Worm (Caenorhabditis elegans): ENCODE results near the gene C39E9.7.

Gene C39E9.7

ce11 chrIV:13063714-13064113 lies 12.8 kb downstream of the C39E9.7 start, which contains the start of gene scl-5:
scl-5 (plus strand) TSS chrIV:13064014.
- no peak for TF ChIP-seq unc-62 (GFP tag; optimal IDR thresholded peaks at IDR 0.05)

ce11 chrIV:13059284-13059683 lies 17.2 kb downstream of the C39E9.7 start, which contains the start of gene scl-3:
scl-3 (plus strand) TSS chrIV:13059584.
- TF ChIP-seq unc-62 (GFP tag; optimal IDR thresholded peaks at IDR 0.05), result no peak

DNA sequence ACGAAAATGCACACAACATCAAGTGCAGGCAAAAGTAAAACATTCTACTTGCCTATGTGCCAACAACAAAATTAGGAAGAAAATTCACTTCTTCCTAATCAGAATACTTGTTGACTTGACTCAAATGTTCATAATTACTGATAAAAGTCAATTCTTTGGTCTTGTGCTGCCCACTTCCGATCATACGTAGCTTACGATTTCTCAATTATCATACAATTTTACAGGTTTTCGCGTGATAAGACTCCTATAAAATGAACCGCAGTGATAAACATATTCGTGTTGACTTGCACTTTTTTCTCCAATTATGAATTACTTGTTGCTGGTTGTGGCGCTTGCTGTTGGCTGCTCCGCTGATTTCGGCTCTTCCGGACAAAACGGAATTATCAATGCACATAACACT lies 19.1 kb downstream of the C39E9.7 start, which contains the start of gene scl-2:
Gene scl-2 (plus strand): TSS at position 293 of the 400 bp plus-strand sequence.
- no peak for TF ChIP-seq unc-62 (GFP tag; optimal IDR thresholded peaks at IDR 0.05)

- no peak for TF ChIP-seq unc-62 (GFP tag; optimal IDR thresholded peaks at IDR 0.05)
These were observed 20.5 kb downstream of the C39E9.7 start, which contains the start of gene scl-1 for ce11 chrIV:13056026-13056425. scl-1 (plus strand) TSS chrIV:13056326.

DNA sequence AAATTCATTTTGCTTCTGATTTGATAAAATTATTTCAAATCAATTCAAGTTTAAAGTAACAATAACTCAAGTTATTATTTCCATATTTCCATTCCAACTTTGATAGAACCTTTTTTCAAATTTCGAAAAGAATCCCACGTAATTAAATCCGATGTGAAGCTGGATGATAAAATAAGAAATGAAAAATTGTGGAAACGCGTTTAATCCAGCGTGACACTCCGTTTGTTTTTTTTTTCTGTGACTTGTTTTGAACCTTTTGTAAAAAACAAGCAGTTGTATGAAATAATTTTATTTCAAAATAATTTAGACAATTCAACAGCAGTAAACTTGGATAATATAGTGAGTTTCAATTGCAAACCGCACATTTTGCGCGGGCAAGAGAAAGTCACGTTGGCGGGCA lies 24.0 kb downstream of the C39E9.7 start, which contains the start of gene F49E11.7:
Gene F49E11.7 (plus strand): TSS at position 301 of the 400 bp plus-strand sequence.
- no peak for TF ChIP-seq unc-62 (GFP tag; optimal IDR thresholded peaks at IDR 0.05)

ce11 chrIV:13051073-13051472 lies 25.4 kb downstream of the C39E9.7 start, which contains the start of gene scl-11:
scl-11 (plus strand) TSS chrIV:13051373.
- TF ChIP-seq unc-62 (GFP tag; optimal IDR thresholded peaks at IDR 0.05), result no peak

DNA sequence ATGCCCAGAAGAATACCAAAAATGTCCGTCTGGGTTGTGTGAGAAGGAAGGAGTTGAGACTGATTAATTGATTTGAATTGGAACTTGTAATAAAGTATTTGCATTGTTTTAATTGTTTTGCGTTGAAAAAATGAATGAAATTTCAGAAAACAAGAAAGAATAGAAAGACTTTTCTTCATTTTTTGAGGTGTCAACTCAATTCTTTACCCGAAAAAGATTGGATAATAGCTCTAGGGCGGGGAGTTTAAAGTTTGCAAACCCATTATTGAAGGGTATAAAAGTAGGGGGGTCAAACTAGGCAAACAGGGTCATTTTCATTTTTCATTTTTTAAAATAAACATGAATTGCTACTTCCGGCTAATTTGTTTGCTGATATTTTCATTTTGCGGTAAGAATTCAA lies 28.4 kb downstream of the C39E9.7 start, which contains the start of gene scl-10:
Gene scl-10 (plus strand): TSS at position 301 of the 400 bp plus-strand sequence.
- no peak for TF ChIP-seq unc-62 (GFP tag; optimal IDR thresholded peaks at IDR 0.05)

ce11 chrIV:13046848-13047247 lies 29.7 kb downstream of the C39E9.7 start, which contains the start of gene scl-9:
scl-9 (plus strand) TSS chrIV:13047148.
- TF ChIP-seq unc-62 (GFP tag; optimal IDR thresholded peaks at IDR 0.05), result no peak

- no peak for TF ChIP-seq unc-62 (GFP tag; optimal IDR thresholded peaks at IDR 0.05)
These were observed 31.5 kb downstream of the C39E9.7 start for ce11 chrIV:13044980-13045379.

DNA sequence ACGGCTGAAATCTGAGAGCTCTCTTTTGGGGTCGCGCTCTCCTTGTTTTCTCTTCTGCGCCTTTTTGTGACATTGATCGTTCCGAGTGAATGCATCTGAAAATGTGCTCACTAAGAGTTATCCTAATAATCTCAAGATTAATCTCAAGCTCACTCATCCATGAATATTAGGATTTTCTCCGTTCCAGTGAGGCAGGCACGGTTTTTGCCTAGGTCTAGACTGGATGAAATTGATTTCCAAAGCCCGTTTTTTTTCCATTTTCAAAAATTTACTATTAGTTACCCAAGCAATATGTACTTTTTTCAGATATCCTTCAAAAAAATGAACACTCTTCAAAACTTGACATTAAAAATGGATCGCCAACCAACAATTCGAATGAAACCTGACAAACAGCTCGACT lies 34.4 kb downstream of the C39E9.7 start, which contains the start of gene amt-2:
Gene amt-2 (plus strand): TSS at position 301 of the 400 bp plus-strand sequence.
- TF ChIP-seq unc-62 (GFP tag; optimal IDR thresholded peaks at IDR 0.05), result no peak

ce11 chrIV:13041486-13041885 lies 35.0 kb downstream of the C39E9.7 start:
- TF ChIP-seq unc-62 (GFP tag; optimal IDR thresholded peaks at IDR 0.05), result no peak

ce11 chrIV:13038888-13039287 lies 37.6 kb downstream of the C39E9.7 start, which contains the start of gene F49E11.2:
F49E11.2 (minus strand) TSS chrIV:13038988.
- no peak for TF ChIP-seq unc-62 (GFP tag; optimal IDR thresholded peaks at IDR 0.05)

DNA sequence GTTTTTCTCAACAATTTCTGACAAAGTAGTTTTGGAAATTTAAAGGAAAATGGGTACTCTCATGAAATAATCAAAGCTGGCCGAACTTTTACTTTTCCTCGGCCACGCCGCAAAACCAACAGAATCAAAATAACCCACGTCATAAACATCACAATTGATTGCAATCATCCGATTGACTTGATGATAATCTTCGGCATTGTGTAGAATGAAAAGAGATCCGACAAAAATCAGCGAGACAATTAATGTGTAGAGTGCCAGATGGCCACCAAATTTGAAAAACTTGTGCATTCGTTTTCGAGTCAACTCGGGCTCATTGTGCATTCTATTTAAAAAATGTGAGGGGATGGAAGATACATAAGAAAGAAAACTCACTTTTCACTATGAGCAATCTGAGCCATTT lies 39.7 kb downstream of the C39E9.7 start:
- TF ChIP-seq unc-62 (GFP tag; optimal IDR thresholded peaks at IDR 0.05), result no peak

- TF ChIP-seq unc-62 (GFP tag; optimal IDR thresholded peaks at IDR 0.05), result no peak
These were observed 41.2 kb downstream of the C39E9.7 start for ce11 chrIV:13035302-13035701.

DNA sequence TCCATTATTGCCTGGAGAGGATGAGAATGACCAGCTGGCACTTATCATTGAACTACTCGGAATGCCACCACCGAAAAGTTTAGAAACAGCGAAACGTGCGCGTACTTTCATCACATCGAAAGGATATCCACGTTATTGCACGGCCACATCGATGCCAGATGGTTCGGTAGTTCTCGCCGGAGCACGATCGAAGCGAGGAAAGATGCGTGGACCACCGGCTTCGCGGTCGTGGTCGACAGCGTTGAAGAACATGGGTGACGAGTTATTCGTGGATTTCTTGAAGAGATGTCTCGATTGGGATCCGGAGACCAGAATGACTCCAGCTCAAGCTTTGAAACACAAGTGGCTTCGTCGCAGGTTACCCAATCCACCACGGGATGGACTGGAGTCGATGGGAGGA lies 43.0 kb downstream of the C39E9.7 start:
- TF ChIP-seq unc-62 (GFP tag; optimal IDR thresholded peaks at IDR 0.05), result no peak

DNA sequence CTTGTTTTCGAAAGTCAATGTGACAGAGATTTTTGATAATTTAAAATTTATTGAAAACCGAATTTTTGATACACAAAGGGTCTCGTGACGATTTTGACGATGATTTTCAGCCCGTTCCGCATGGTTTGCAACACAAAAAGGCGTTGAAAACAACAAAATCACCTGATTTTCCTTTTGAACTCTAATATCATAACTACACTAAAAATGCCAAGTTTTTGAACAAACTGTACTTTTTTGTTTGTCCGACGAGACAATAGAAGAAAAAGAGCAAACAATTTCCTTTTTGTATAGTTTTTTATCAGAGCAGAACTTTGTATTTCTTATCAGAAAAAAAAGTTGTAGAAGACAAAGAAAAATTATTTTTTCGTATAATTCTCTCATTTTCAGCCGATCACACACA lies 44.4 kb downstream of the C39E9.7 start:
- no peak for TF ChIP-seq unc-62 (GFP tag; optimal IDR thresholded peaks at IDR 0.05)

DNA sequence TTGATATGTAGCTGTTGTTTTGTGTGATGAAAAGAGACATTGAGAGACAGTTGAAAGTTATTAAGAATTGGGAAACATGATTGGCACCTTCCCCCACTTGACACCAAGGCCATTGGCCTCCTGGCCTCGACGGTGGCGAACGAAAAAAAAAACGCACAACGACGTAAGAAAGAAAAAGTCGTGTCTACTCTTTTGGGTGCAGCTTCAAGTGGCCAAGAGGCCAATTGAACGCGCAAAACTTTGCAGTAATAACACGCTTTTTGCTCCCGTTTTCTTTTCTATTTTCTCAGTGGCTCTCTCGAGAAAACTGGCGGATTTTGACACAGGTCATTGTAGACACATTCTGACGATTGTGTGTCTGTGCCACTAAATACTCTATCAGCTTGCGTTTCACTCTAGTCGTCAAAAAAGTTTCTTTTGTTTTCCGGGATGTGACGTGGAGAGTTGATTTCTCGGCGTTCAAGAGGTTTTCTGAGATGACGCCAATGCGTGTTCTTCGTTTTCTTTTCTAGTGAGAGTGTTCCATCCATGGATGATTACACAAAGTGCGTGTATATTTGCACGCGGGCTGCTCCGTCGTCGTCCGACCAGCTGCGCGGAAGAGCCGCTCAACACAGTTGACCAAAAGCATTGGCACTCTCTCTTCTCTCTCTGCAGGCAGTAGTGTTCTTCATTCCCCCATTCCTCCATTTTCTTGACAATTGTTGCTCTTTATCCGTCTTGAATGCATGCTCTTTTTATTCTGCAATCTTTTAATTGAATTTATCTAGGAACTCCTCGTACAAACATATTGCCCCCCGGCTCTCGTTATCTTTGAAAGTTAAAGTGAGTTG lies 45.8 kb downstream of the C39E9.7 start:
- no peak for TF ChIP-seq unc-62 (GFP tag; optimal IDR thresholded peaks at IDR 0.05)

Measured in whole organism, dauer.